Fruit fly (Drosophila melanogaster) whole organism, embryonic: ENCODE data around the gene CSN5.

Experiments
- ATbp ChIP-seq: fragments of 200-800 bp; sonication (Bioruptor generic); optimal IDR thresholded peaks from 2 replicates; lab custom pipeline; 2017; ENCODE audit warnings: missing biosample characterization, mild to moderate bottlenecking, missing genetic modification characterization, missing genetic modification reagents
- Atf-2 ChIP-seq: fragments of 200-800 bp; sonication (Bioruptor generic); optimal IDR thresholded peaks from 2 replicates; lab custom pipeline; 2016; ENCODE audit warnings: missing biosample characterization, missing genetic modification characterization
- BEAF-32 ChIP-seq: fragments of 200-800 bp; sonication (Bioruptor generic); optimal IDR thresholded peaks from 3 replicates; lab custom pipeline; 2017; ENCODE audit warnings: missing biosample characterization, missing genetic modification characterization, mild to moderate bottlenecking, moderate library complexity, missing genetic modification reagents
- Bteb2 ChIP-seq: fragments of 200-800 bp; sonication (Bioruptor generic); optimal IDR thresholded peaks from 2 replicates; lab custom pipeline; 2016; ENCODE audit warnings: missing biosample characterization, missing genetic modification characterization
- CG12236 ChIP-seq: fragments of 200-800 bp; sonication (Bioruptor generic); optimal IDR thresholded peaks from 2 replicates; lab custom pipeline; 2016; ENCODE audit warnings: missing biosample characterization, missing genetic modification characterization
- CG14710 ChIP-seq: fragments of 200-800 bp; sonication (Bioruptor generic); optimal IDR thresholded peaks from 3 replicates; lab custom pipeline; 2019; ENCODE audit warnings: missing biosample characterization, mild to moderate bottlenecking, missing genetic modification characterization, moderate library complexity
- CG14860 ChIP-seq: fragments of 200-800 bp; sonication (Bioruptor generic); IDR thresholded peaks from 3 replicates; pipeline ENCODE4 v1.3.6; 2022; ENCODE audit warnings: missing biosample characterization, missing genetic modification characterization; ENCODE audit not compliant: partially characterized antibody
- CG15479 ChIP-seq: fragments of 200-800 bp; sonication (Bioruptor generic); optimal IDR thresholded peaks from 3 replicates; lab custom pipeline; 2019; ENCODE audit warnings: missing biosample characterization, mild to moderate bottlenecking, missing genetic modification characterization, moderate library complexity
- CG1602 ChIP-seq: fragments of 200-800 bp; sonication (Bioruptor generic); optimal IDR thresholded peaks from 3 replicates; lab custom pipeline; 2016; ENCODE audit warnings: missing biosample characterization, missing genetic modification characterization
- CG1603 ChIP-seq: fragments of 200-800 bp; sonication (Bioruptor generic); optimal IDR thresholded peaks from 2 replicates; lab custom pipeline; 2019; ENCODE audit warnings: missing biosample characterization, mild to moderate bottlenecking, missing genetic modification characterization, moderate library complexity
- CG17385 ChIP-seq: fragments of 200-800 bp; sonication (Bioruptor generic); optimal IDR thresholded peaks from 3 replicates; lab custom pipeline; 2018; ENCODE audit warnings: missing biosample characterization, mild to moderate bottlenecking, missing genetic modification characterization
- CG17802 ChIP-seq: fragments of 200-800 bp; sonication (Bioruptor generic); optimal IDR thresholded peaks from 2 replicates; lab custom pipeline; 2018; ENCODE audit warnings: missing biosample characterization, mild to moderate bottlenecking, missing genetic modification characterization, moderate library complexity
- CG2202 ChIP-seq: fragments of 200-800 bp; sonication (Bioruptor generic); optimal IDR thresholded peaks from 2 replicates; lab custom pipeline; 2018; ENCODE audit warnings: missing biosample characterization, mild to moderate bottlenecking, missing genetic modification characterization
- CG2875 ChIP-seq: fragments of 200-800 bp; sonication (Bioruptor generic); optimal IDR thresholded peaks from 2 replicates; lab custom pipeline; 2017; ENCODE audit warnings: missing biosample characterization, mild to moderate bottlenecking, missing genetic modification characterization, missing genetic modification reagents
- CG30020 ChIP-seq: fragments of 200-800 bp; optimal IDR thresholded peaks from 2 replicates; lab custom pipeline; 2019; ENCODE audit warnings: missing biosample characterization, mild to moderate bottlenecking, missing genetic modification characterization, moderate library complexity
- CG30403 ChIP-seq: fragments of 200-800 bp; sonication (Bioruptor generic); optimal IDR thresholded peaks from 3 replicates; lab custom pipeline; 2016; ENCODE audit warnings: missing biosample characterization, missing genetic modification characterization
- CG3065 ChIP-seq: fragments of 200-800 bp; sonication (Bioruptor generic); optimal IDR thresholded peaks from 2 replicates; lab custom pipeline; 2016; ENCODE audit warnings: missing biosample characterization, missing genetic modification characterization
- CG3407 ChIP-seq: fragments of 200-800 bp; sonication (Bioruptor generic); optimal IDR thresholded peaks from 2 replicates; lab custom pipeline; 2018; ENCODE audit warnings: missing biosample characterization, mild to moderate bottlenecking, missing genetic modification characterization
- CG4404 ChIP-seq: fragments of 200-800 bp; sonication (Bioruptor generic); IDR thresholded peaks from 2 replicates; pipeline ENCODE4 v1.3.6; 2022; ENCODE audit warnings: missing biosample characterization, missing genetic modification characterization
- CG7963 ChIP-seq: fragments of 200-800 bp; sonication (Bioruptor generic); IDR thresholded peaks from 3 replicates; pipeline ENCODE4 v1.3.6; 2022; ENCODE audit warnings: missing biosample characterization, missing genetic modification characterization; ENCODE audit not compliant: partially characterized antibody
- CG8359 ChIP-seq: fragments of 200-800 bp; sonication (Bioruptor generic); optimal IDR thresholded peaks from 2 replicates; lab custom pipeline; 2017; ENCODE audit warnings: missing biosample characterization, mild to moderate bottlenecking, missing genetic modification characterization, borderline replicate concordance
- CG8765 ChIP-seq: fragments of 200-800 bp; sonication (Bioruptor generic); IDR thresholded peaks from 2 replicates; pipeline ENCODE4 v1.3.6; 2022; ENCODE audit warnings: missing biosample characterization, missing genetic modification characterization
- CG8924 ChIP-seq: fragments of 200-800 bp; optimal IDR thresholded peaks from 3 replicates; lab custom pipeline; 2019; ENCODE audit warnings: missing biosample characterization, mild to moderate bottlenecking, missing genetic modification characterization, moderate library complexity
- CHES-1-like ChIP-seq: fragments of 200-800 bp; sonication (Bioruptor generic); optimal IDR thresholded peaks from 2 replicates; lab custom pipeline; 2016; ENCODE audit warnings: missing biosample characterization, missing genetic modification characterization
- CkIIα-i1 ChIP-seq: fragments of 200-800 bp; sonication (Bioruptor generic); IDR thresholded peaks from 2 replicates; pipeline ENCODE4 v1.3.6; 2022; ENCODE audit warnings: missing biosample characterization, missing genetic modification characterization
- Fer2 ChIP-seq: fragments of 200-800 bp; sonication (Bioruptor generic); optimal IDR thresholded peaks from 2 replicates; lab custom pipeline; 2018; ENCODE audit warnings: missing biosample characterization, mild to moderate bottlenecking, missing genetic modification characterization, moderate library complexity
- GATAe ChIP-seq: fragments of 200-800 bp; sonication (Bioruptor generic); conservative IDR thresholded peaks from 2 replicates; pipeline ENCODE4 v1.3.6; 2022; ENCODE audit warnings: missing biosample characterization, missing genetic modification characterization
- Hsf ChIP-seq: fragments of 200-800 bp; sonication (Bioruptor generic); optimal IDR thresholded peaks from 3 replicates; lab custom pipeline; 2016; ENCODE audit warnings: missing biosample characterization, missing genetic modification characterization
- Mes4 ChIP-seq: fragments of 200-800 bp; sonication (Bioruptor generic); optimal IDR thresholded peaks from 2 replicates; lab custom pipeline; 2016; ENCODE audit warnings: missing biosample characterization, missing genetic modification characterization
- NFAT ChIP-seq: fragments of 200-800 bp; sonication (Bioruptor generic); IDR thresholded peaks from 2 replicates; pipeline ENCODE4 v1.3.6; 2022; ENCODE audit warnings: missing biosample characterization, missing genetic modification characterization
- Opbp ChIP-seq: fragments of 200-800 bp; sonication (Bioruptor generic); IDR thresholded peaks from 3 replicates; pipeline ENCODE4 v1.3.6; 2022; ENCODE audit warnings: missing biosample characterization, missing genetic modification characterization; ENCODE audit not compliant: partially characterized antibody
- Optix ChIP-seq: fragments of 200-800 bp; sonication (Bioruptor generic); IDR thresholded peaks from 3 replicates; pipeline ENCODE4 v1.3.6; 2022; ENCODE audit warnings: missing biosample characterization, missing genetic modification characterization
- Scr ChIP-seq: fragments of 200-800 bp; sonication (Bioruptor generic); IDR thresholded peaks from 2 replicates; pipeline ENCODE4 v1.3.6; 2022; ENCODE audit warnings: missing biosample characterization, missing genetic modification characterization; ENCODE audit not compliant: partially characterized antibody
- Sox102F ChIP-seq: fragments of 200-800 bp; sonication (Bioruptor generic); optimal IDR thresholded peaks from 2 replicates; lab custom pipeline; 2018; ENCODE audit warnings: missing biosample characterization, mild to moderate bottlenecking, missing genetic modification characterization, moderate library complexity
- Taf1 ChIP-seq: fragments of 200-800 bp; sonication (Bioruptor generic); IDR thresholded peaks from 2 replicates; pipeline ENCODE4 v1.3.6; 2022; ENCODE audit warnings: missing biosample characterization, missing genetic modification characterization
- Usf ChIP-seq: fragments of 200-800 bp; sonication (Bioruptor generic); optimal IDR thresholded peaks from 2 replicates; lab custom pipeline; 2017; ENCODE audit warnings: missing genotype, missing biosample characterization, missing genetic modification characterization
- crp ChIP-seq, 2 experiments: fragments of 200-800 bp; sonication (Bioruptor generic); optimal IDR thresholded peaks; 2 replicates in 1 of 2; 3 replicates in 1 of 2; lab custom pipeline; 2017; ENCODE audit warnings: missing biosample characterization in 2 of 2, missing genetic modification characterization in 2 of 2, mild to moderate bottlenecking in 1 of 2, moderate library complexity in 1 of 2
- dmrt11E ChIP-seq: fragments of 200-800 bp; sonication (Bioruptor generic); optimal IDR thresholded peaks from 3 replicates; lab custom pipeline; 2018; ENCODE audit warnings: missing biosample characterization, mild to moderate bottlenecking, missing genetic modification characterization, moderate library complexity
- fu2 ChIP-seq: fragments of 200-800 bp; sonication (Bioruptor generic); optimal IDR thresholded peaks from 2 replicates; lab custom pipeline; 2016; ENCODE audit warnings: missing biosample characterization, missing genetic modification characterization
- gcm2 ChIP-seq: fragments of 200-800 bp; sonication (Bioruptor generic); optimal IDR thresholded peaks from 2 replicates; lab custom pipeline; 2016; ENCODE audit warnings: missing biosample characterization, missing genetic modification characterization
- ind ChIP-seq: fragments of 200-800 bp; sonication (Bioruptor generic); optimal IDR thresholded peaks from 3 replicates; lab custom pipeline; 2016; ENCODE audit warnings: missing biosample characterization, missing genetic modification characterization
- inv ChIP-seq: fragments of 200-800 bp; sonication (Bioruptor generic); IDR thresholded peaks from 2 replicates; pipeline ENCODE4 v1.3.6; 2022; ENCODE audit warnings: missing biosample characterization, missing genetic modification characterization; ENCODE audit not compliant: partially characterized antibody
- kah ChIP-seq: fragments of 200-800 bp; sonication (Bioruptor generic); optimal IDR thresholded peaks from 2 replicates; lab custom pipeline; 2018; ENCODE audit warnings: missing biosample characterization, mild to moderate bottlenecking, missing genetic modification characterization
- pb ChIP-seq: fragments of 200-800 bp; sonication (Bioruptor generic); optimal IDR thresholded peaks from 3 replicates; lab custom pipeline; 2016; ENCODE audit warnings: missing biosample characterization, missing genetic modification characterization
- peb ChIP-seq: fragments of 200-800 bp; sonication (Bioruptor generic); IDR thresholded peaks from 2 replicates; pipeline ENCODE4 v1.3.6; 2022; ENCODE audit warnings: missing biosample characterization, missing genetic modification characterization
- pros ChIP-seq: fragments of 200-800 bp; sonication (Bioruptor generic); optimal IDR thresholded peaks from 3 replicates; lab custom pipeline; 2019; ENCODE audit warnings: missing biosample characterization, mild to moderate bottlenecking, missing genetic modification characterization, moderate library complexity
- repo ChIP-seq: fragments of 200-800 bp; sonication (Bioruptor generic); optimal IDR thresholded peaks from 2 replicates; lab custom pipeline; 2016; ENCODE audit warnings: missing biosample characterization, missing genetic modification characterization
- sob ChIP-seq: fragments of 200-800 bp; sonication (Bioruptor generic); IDR thresholded peaks from 2 replicates; pipeline ENCODE4 v1.3.6; 2022; ENCODE audit warnings: missing biosample characterization, missing genetic modification characterization
- stc ChIP-seq: fragments of 200-800 bp; sonication (Bioruptor generic); IDR thresholded peaks from 2 replicates; pipeline ENCODE4 v1.3.6; 2022; ENCODE audit warnings: missing biosample characterization, missing genetic modification characterization
- vnd ChIP-seq: fragments of 200-800 bp; sonication (Bioruptor generic); IDR thresholded peaks from 3 replicates; pipeline ENCODE4 v1.3.6; 2022; ENCODE audit warnings: missing biosample characterization, missing genetic modification characterization; ENCODE audit not compliant: partially characterized antibody

Gene CSN5

DNA sequence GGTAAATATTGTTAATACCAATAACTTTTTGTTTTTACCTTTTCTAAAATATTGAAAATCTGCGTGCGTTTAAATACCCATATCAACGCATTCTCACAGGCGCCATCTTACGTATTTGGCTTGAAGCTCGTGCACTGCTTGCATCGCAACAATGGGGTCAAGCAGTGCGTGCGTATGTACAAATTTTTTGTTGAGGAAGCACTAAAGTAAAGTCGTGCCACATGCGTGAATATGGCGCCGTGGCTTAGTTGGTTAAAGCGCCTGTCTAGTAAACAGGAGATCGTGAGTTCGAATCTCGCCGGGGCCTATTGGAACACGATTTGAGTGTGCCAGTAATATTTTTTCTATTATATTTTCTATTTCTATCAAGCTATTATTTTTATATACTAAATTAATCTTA is 38.2 kb upstream of the CSN5 start (continued):
- TF ChIP-seq CG2875 (peak; percentile 20), Sox102F (GFP tag; lab: Kevin White, UChicago) (peak; percentile 46), CG7963 (peak; percentile 76), stc (GFP tag; lab: Robert Waterston, UW) (no peak), Hsf (GFP tag; lab: Kevin White, UChicago) (peak; percentile 7), vnd (GFP tag; lab: Robert Waterston, UW) (peak; percentile 45; the same call in 2 of the 3 replicates), CHES-1-like (GFP tag; lab: Kevin White, UChicago) (no peak), CG14860 (GFP tag; lab: Robert Waterston, UW) (peak; percentile 52; the same call in 1 of the 3 replicates), CG1603 (tag; lab: Kevin White, UChicago) (peak; percentile 73), Taf1 (GFP tag; lab: Robert Waterston, UW) (no peak), CG4404 (GFP tag; lab: Robert Waterston, UW) (no peak), sob (peak; percentile 48; the same call in 1 of the 2 replicates), gcm2 (GFP tag; lab: Kevin White, UChicago) (no peak), CG8765 (GFP tag; lab: Robert Waterston, UW) (no peak), Scr (GFP tag; lab: Robert Waterston, UW) (peak; percentile 54), CG1602 (peak; percentile 1), CG8924 (tag; lab: Kevin White, UChicago) (peak; percentile 2), CG17385 (GFP tag; lab: Kevin White, UChicago) (no peak), Fer2 (tag; lab: Kevin White, UChicago) (no peak), CkIIα-i1 (GFP tag; lab: Robert Waterston, UW) (no peak), dmrt11E (tag; lab: Kevin White, UChicago) (peak; percentile 11), Atf-2 (peak; percentile 6), Usf (GFP tag; lab: Kevin White, UChicago) (no peak), peb (0 out of 2 replicates have a peak, but pooled peaks have one; percentile 7), fu2 (GFP tag; lab: Kevin White, UChicago) (no peak), CG30403 (GFP tag; lab: Kevin White, UChicago) (peak; percentile 28), CG15479 (no peak), crp (GFP tag; optimal IDR thresholded peaks at IDR 0.05; lab: Kevin White, UChicago) (no peak), CG8359 (no peak), CG12236 (GFP tag; lab: Kevin White, UChicago) (peak; percentile 1), CG3065 (GFP tag; lab: Kevin White, UChicago) (no peak), pb (GFP tag; lab: Kevin White, UChicago) (peak; percentile 8), inv (peak; percentile 46), NFAT (peak; percentile 82), Opbp (GFP tag; lab: Robert Waterston, UW) (peak; percentile 83), CG14710 (peak; percentile 24), Optix (GFP tag; lab: Robert Waterston, UW) (peak; percentile 43; the same call in 2 of the 3 replicates), CG17802 (tag; lab: Kevin White, UChicago) (peak; percentile 1), Bteb2 (peak; percentile 29), CG30020 (tag; lab: Kevin White, UChicago) (no peak), pros (GFP tag; lab: Kevin White, UChicago) (no peak), ATbp (GFP tag; lab: Kevin White, UChicago) (no peak), GATAe (GFP tag; lab: Robert Waterston, UW) (no peak), BEAF-32 (peak; percentile 3), repo (GFP tag; lab: Kevin White, UChicago) (peak; percentile 30), Mes4 (GFP tag; lab: Kevin White, UChicago) (peak; percentile 19), CG2202 (no peak), kah (GFP tag; lab: Kevin White, UChicago) (no peak), CG3407 (peak; percentile 1), ind (peak; percentile 11)
